Fruit fly (Drosophila melanogaster) whole organism, adult: ENCODE results near the gene CG15517.

Source experiments
- CG12768 ChIP-seq: fragments of 200-800 bp; sonication (Bioruptor generic); optimal IDR thresholded peaks from 2 replicates; lab custom pipeline; 2017; ENCODE audit warnings: missing biosample characterization, missing genetic modification characterization, mild to moderate bottlenecking, moderate library complexity, missing genetic modification reagents
- CG1620 ChIP-seq: fragments of 200-800 bp; sonication (Bioruptor generic); optimal IDR thresholded peaks from 2 replicates; lab custom pipeline; 2016; ENCODE audit warnings: missing biosample characterization, missing genetic modification characterization
- CG33017 ChIP-seq: fragments of 200-800 bp; sonication (Bioruptor generic); optimal IDR thresholded peaks from 2 replicates; lab custom pipeline; 2018; ENCODE audit warnings: missing biosample characterization, mild to moderate bottlenecking, missing genetic modification characterization, moderate library complexity
- CG5204 ChIP-seq: fragments of 200-800 bp; sonication (Bioruptor generic); optimal IDR thresholded peaks from 2 replicates; lab custom pipeline; 2016; ENCODE audit warnings: missing biosample characterization, missing genetic modification characterization
- Clk ChIP-seq: fragments of 200-800 bp; sonication (Bioruptor generic); optimal IDR thresholded peaks from 2 replicates; lab custom pipeline; 2017; ENCODE audit warnings: missing biosample characterization, missing genetic modification characterization
- Crg-1 ChIP-seq: fragments of 200-800 bp; sonication (Bioruptor generic); optimal IDR thresholded peaks from 2 replicates; lab custom pipeline; 2016; ENCODE audit warnings: missing biosample characterization, missing genetic modification characterization
- Hr96 ChIP-seq: fragments of 200-800 bp; sonication (Bioruptor generic); optimal IDR thresholded peaks from 2 replicates; lab custom pipeline; 2016; ENCODE audit warnings: missing biosample characterization, missing genetic modification characterization
- cic ChIP-seq: fragments of 200-800 bp; sonication (Bioruptor generic); optimal IDR thresholded peaks from 2 replicates; lab custom pipeline; 2017; ENCODE audit warnings: missing biosample characterization, mild to moderate bottlenecking, missing genetic modification characterization, moderate library complexity
- cnc ChIP-seq, 2 experiments: fragments of >200 bp; optimal IDR thresholded peaks; 2 replicates each; lab custom pipeline; 2017
- ovo ChIP-seq: fragments of 200-800 bp; sonication (Bioruptor generic); optimal IDR thresholded peaks from 2 replicates; lab custom pipeline; 2016; ENCODE audit warnings: missing biosample characterization, missing genetic modification characterization
- tj ChIP-seq: fragments of 200-800 bp; sonication (Bioruptor generic); optimal IDR thresholded peaks from 3 replicates; lab custom pipeline; 2017; ENCODE audit warnings: missing biosample characterization, mild to moderate bottlenecking, missing genetic modification characterization, moderate library complexity
- toe ChIP-seq: fragments of 200-800 bp; sonication (Bioruptor generic); optimal IDR thresholded peaks from 2 replicates; lab custom pipeline; 2016; ENCODE audit warnings: missing biosample characterization, missing genetic modification characterization

- TF ChIP-seq CG33017 (tag; lab: Kevin White, UChicago) (no peak), cic (GFP tag; lab: Kevin White, UChicago) (peak; percentile 80), tj (GFP tag; lab: Kevin White, UChicago) (peak; percentile 96), cnc (optimal IDR thresholded peaks at IDR 0.05; lab: Kevin White, UChicago) (peak; percentile 61 to 74), Clk (GFP tag; lab: Kevin White, UChicago) (no peak), toe (GFP tag; lab: Kevin White, UChicago) (no peak), CG1620 (GFP tag; lab: Kevin White, UChicago) (no peak), Hr96 (GFP tag; lab: Kevin White, UChicago) (no peak), ovo (no peak), CG12768 (GFP tag; lab: Kevin White, UChicago) (peak; percentile 69), Crg-1 (GFP tag; lab: Kevin White, UChicago) (peak; percentile 14), CG5204 (GFP tag; lab: Kevin White, UChicago) (no peak)
These were observed 26.9 kb downstream of the CG15517 start, which contains the start of gene CG31038 for dm6 chr3R:29876733-29877193.
